Worm (Caenorhabditis elegans): Measurements from ENCODE around the gene pezo-1.
A peak's percentile ranks its signal among the peaks of the same experiment; 100 is the strongest.

The pezo-1 gene

DNA sequence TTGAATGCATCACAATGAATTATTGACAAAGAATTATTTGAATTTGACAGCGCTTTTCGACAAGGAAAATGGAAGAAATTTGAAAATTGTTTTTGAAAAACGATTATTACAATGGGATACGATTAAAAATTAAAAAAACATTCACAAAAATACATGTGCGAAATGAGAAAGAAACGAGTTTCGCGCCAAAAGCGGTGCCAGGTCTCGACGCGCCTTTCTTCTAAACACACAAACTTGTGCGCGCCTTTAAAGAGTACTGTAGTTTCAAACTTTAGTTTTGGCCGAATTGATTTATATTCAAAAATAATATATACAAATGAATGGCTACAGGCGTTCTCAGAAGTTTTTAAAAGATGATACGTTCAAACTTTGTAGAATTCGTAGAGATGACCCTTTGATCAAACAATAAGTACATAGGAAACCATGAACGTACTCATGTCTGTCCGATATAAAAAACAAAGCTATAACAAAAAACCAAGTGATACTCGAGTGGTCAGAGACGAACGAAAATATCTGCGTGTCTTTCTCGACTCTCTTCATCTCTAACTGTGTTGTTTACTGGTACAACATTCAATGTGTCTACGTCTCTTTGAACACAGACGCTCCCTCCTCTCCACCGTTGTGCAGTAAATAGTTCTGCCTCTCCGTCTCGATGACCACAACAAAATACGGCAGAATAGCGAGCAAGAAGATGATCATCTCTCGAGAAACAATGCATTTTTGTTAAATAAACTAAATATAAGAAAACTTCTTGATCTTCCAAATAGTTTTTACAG lies 1.7 kb upstream of the pezo-1 start (continued):
- TF ChIP-seq pha-4 (tag; optimal IDR thresholded peaks at IDR 0.05): no peak
- peak; percentile 31; the same call in 1 of the 2 replicates for TF ChIP-seq ekl-4 (GFP tag; IDR thresholded peaks at IDR 0.05)
- no peak for TF ChIP-seq nfyb-1 (GFP tag; IDR thresholded peaks at IDR 0.05)
- TF ChIP-seq aptf-2 (GFP tag; conservative IDR thresholded peaks at IDR 0.05): no peak
- TF ChIP-seq ztf-25 (GFP tag; IDR thresholded peaks at IDR 0.05): no peak
- peak; percentile 10 for TF ChIP-seq attf-5 (GFP tag; optimal IDR thresholded peaks at IDR 0.05)
- no peak for TF ChIP-seq repo-1 (tag; optimal IDR thresholded peaks at IDR 0.05)
- TF ChIP-seq mes-4 (tag; optimal IDR thresholded peaks at IDR 0.05): no peak
- no peak for TF ChIP-seq sptf-2 (GFP tag; optimal IDR thresholded peaks at IDR 0.05)
- no peak for TF ChIP-seq die-1 (tag; optimal IDR thresholded peaks at IDR 0.05)
- TF ChIP-seq chd-7 (tag; optimal IDR thresholded peaks at IDR 0.05): no peak
- 0 out of 2 replicates have a peak, but pooled peaks have one; percentile 13 for TF ChIP-seq dox-1 (GFP tag; IDR thresholded peaks at IDR 0.05)
- no peak for TF ChIP-seq aptf-3 (GFP tag; IDR thresholded peaks at IDR 0.05)
- no peak for TF ChIP-seq lin-26 (GFP tag; IDR thresholded peaks at IDR 0.05)
- no peak for TF ChIP-seq ztf-3 (GFP tag; optimal IDR thresholded peaks at IDR 0.05)
- TF ChIP-seq B0261.1 (tag; optimal IDR thresholded peaks at IDR 0.05): no peak
- TF ChIP-seq attf-6 (GFP tag; IDR thresholded peaks at IDR 0.05): 0 out of 2 replicates have a peak, but pooled peaks have one; percentile 22
- TF ChIP-seq C06A6.2 (GFP tag; conservative IDR thresholded peaks at IDR 0.05): no peak
- TF ChIP-seq F10E7.11 (tag; optimal IDR thresholded peaks at IDR 0.05): no peak
- peak; percentile 89 for TF ChIP-seq xnd-1 (tag; optimal IDR thresholded peaks at IDR 0.05)
- TF ChIP-seq T07F8.4 (tag; optimal IDR thresholded peaks at IDR 0.05): no peak
- no peak for TF ChIP-seq madf-10 (tag; optimal IDR thresholded peaks at IDR 0.05)
- no peak for TF ChIP-seq hmg-20 (GFP tag; IDR thresholded peaks at IDR 0.05)
- TF ChIP-seq him-1 (tag; optimal IDR thresholded peaks at IDR 0.05): no peak
- TF ChIP-seq snpc-3.4 (tag; optimal IDR thresholded peaks at IDR 0.05): peak; percentile 70
- TF ChIP-seq madf-8 (GFP tag; conservative IDR thresholded peaks at IDR 0.05): peak; percentile 82
- no peak for TF ChIP-seq Y53F4B.3 (GFP tag; IDR thresholded peaks at IDR 0.05)
- TF ChIP-seq ama-1 (optimal IDR thresholded peaks at IDR 0.05): no peak
- TF ChIP-seq ama-1 (GFP tag; optimal IDR thresholded peaks at IDR 0.05): no peak
- no peak for TF ChIP-seq dpff-1 (tag; optimal IDR thresholded peaks at IDR 0.05)
- peak; percentile 10 for TF ChIP-seq ZK185.1 (tag; optimal IDR thresholded peaks at IDR 0.05; ENCODE audit: poor library complexity, severe bottlenecking)
- TF ChIP-seq let-526 (GFP tag; IDR thresholded peaks at IDR 0.05): no peak
- TF ChIP-seq unc-130 (GFP tag; optimal IDR thresholded peaks at IDR 0.05): no peak
- TF ChIP-seq B0019.2 (GFP tag; conservative IDR thresholded peaks at IDR 0.05): peak; percentile 20; the same call in 1 of the 2 replicates
- TF ChIP-seq tbp1 (GFP tag; optimal IDR thresholded peaks at IDR 0.05): peak; percentile 13
- no peak for TF ChIP-seq Y67H2A.10 (GFP tag; conservative IDR thresholded peaks at IDR 0.05)
- TF ChIP-seq hlh-26 (GFP tag; conservative IDR thresholded peaks at IDR 0.05): no peak
- peak; percentile 76 for TF ChIP-seq ceh-91 (GFP tag; IDR thresholded peaks at IDR 0.05)
- TF ChIP-seq unc-62 (GFP tag; optimal IDR thresholded peaks at IDR 0.05): no peak

DNA sequence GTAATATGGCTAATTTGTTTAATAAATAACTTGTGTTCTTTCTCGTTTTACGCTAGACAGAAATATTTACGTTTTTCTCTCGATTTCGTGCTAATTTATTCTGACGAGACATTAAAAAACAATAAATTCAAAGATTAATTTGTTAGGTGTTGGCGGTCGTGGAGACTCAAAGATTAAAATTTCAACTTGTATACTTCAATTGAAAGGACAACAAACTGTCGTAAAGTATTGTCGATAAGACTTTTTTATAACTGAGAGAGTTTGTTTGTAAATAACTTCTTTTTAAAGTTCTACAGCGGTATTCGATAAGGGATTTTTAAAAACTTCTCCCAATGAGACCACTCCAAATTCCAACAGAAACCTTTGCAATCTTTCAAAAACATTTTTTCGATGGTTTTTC lies 12.6 kb downstream of the pezo-1 start:
- TF ChIP-seq efl-1 (GFP tag; optimal IDR thresholded peaks at IDR 0.05): no peak
- no peak for TF ChIP-seq dox-1 (GFP tag; IDR thresholded peaks at IDR 0.05)
- TF ChIP-seq mel-28 (tag; optimal IDR thresholded peaks at IDR 0.05; ENCODE audit: borderline replicate concordance): no peak
- TF ChIP-seq ztf-18 (tag; optimal IDR thresholded peaks at IDR 0.05): no peak
- TF ChIP-seq ceh-58 (GFP tag; IDR thresholded peaks at IDR 0.05): no peak
- TF ChIP-seq F57C9.4 (tag; optimal IDR thresholded peaks at IDR 0.05): no peak
